Worm (Caenorhabditis elegans) whole organism, early embryonic: ENCODE results near the gene F58F12.1.

Experiments
- ama-1 ChIP-seq: fragments of 150-350 bp; optimal IDR thresholded peaks from 2 replicates; lab custom pipeline; 2014
- flt-1 ChIP-seq: fragments of 200-800 bp; sonication (Bioruptor generic); IDR thresholded peaks from 2 replicates; pipeline ENCODE4 v1.3.6; 2022; ENCODE audit warnings: missing genetic modification characterization, missing compliant biosample characterization
- hmg-4 ChIP-seq: fragments of 200-800 bp; sonication (Bioruptor generic); optimal IDR thresholded peaks from 2 replicates; lab custom pipeline; 2018; ENCODE audit warnings: mild to moderate bottlenecking, missing genetic modification characterization, missing compliant biosample characterization
- hnd-1 ChIP-seq: sonication (generic microtip); optimal IDR thresholded peaks from 2 replicates; lab custom pipeline; 2016; ENCODE audit warnings: missing genetic modification characterization, missing compliant biosample characterization
- scrt-1 ChIP-seq: fragments of 200-800 bp; sonication (Bioruptor generic); IDR thresholded peaks from 2 replicates; pipeline ENCODE4 v1.3.6; 2022; ENCODE audit warnings: missing genetic modification characterization, missing compliant biosample characterization

DNA sequence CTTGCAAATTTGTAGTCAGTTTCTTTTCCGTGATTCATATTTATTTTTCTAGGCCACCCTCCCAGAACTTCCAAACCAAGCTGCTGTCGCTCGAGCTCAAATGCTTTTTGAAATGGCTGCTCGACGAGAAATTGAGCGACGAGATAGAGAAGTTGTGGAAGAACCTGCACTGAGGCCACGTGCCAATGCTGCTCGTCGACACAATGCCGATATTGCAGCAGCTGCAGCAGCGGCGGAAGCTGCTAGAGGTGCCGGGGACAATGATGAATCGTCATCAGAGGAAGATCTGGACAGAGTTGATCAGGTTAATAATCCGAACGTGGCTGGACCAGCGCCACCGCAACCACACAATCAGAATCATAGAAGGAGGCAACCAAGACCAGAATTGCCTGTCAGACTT, 10.1 kb upstream of the F58F12.1 start:
- TF ChIP-seq ama-1 (lab: Kevin White, UChicago): no peak
- TF ChIP-seq hmg-4: no peak
- no peak for TF ChIP-seq flt-1 (GFP tag; lab: Robert Waterston, UW)
- TF ChIP-seq hnd-1 (tag; lab: Kevin White, UChicago): no peak
- no peak for TF ChIP-seq scrt-1
